Fruit fly (Drosophila melanogaster): ENCODE measurements around the gene Or65b.

DNA sequence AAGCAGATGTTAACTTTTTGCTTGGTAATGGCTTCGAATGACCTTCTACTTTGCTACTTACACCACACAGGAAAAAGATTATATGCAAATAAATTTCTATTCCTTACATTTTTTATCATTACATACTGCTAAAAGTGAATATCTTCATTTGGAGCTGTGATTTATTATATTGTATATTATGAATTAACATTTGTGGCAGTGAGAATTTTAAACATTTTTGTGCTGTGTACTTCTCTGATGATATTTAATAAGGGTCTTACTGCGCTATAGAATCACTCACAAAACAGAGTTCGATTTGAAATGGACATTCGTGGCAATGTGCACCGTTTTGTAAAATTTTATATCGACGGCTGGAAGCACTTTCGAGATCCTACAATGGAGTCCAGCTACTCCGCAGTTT lies 1.9 kb downstream of the Or65b start, which contains the start of gene Or65c:
- TF ChIP-seq seq (GFP tag; IDR thresholded peaks at IDR 0.05) (no peak), NfI (GFP tag; optimal IDR thresholded peaks at IDR 0.05) (no peak), CG15479 (GFP tag; optimal IDR thresholded peaks at IDR 0.05) (no peak)
